Worm (Caenorhabditis elegans): ENCODE measurements around the gene nep-9.

nep-9 gene

ce11 chrII:3399212-3399611, at the start of gene nep-9:
Gene nep-9, minus strand, starts transcription at chrII:3399312.
- TF ChIP-seq hlh-8 (tag; optimal IDR thresholded peaks at IDR 0.05) (no peak), ets-4 (tag; optimal IDR thresholded peaks at IDR 0.05) (no peak), pha-2 (tag; optimal IDR thresholded peaks at IDR 0.05) (no peak), lin-11 (tag; optimal IDR thresholded peaks at IDR 0.05) (no peak), C08G9.2 (tag; optimal IDR thresholded peaks at IDR 0.05) (no peak), ceh-18 (tag; optimal IDR thresholded peaks at IDR 0.05) (no peak), hlh-13 (GFP tag; optimal IDR thresholded peaks at IDR 0.05) (no peak), ttx-3 (tag; optimal IDR thresholded peaks at IDR 0.05) (no peak), T23F11.4 (GFP tag; optimal IDR thresholded peaks at IDR 0.05) (no peak)

ce11 chrII:3448776-3449280, 49.7 kb upstream of the nep-9 start, which contains the start of gene C16C8.25:
Gene C16C8.25, plus strand, starts transcription at chrII:3449230.
- TF ChIP-seq ceh-31 (tag; optimal IDR thresholded peaks at IDR 0.05) (no peak), hlh-30 (tag; optimal IDR thresholded peaks at IDR 0.05; ENCODE audit: insufficient read depth) (no peak), ceh-6 (GFP tag; optimal IDR thresholded peaks at IDR 0.05) (no peak), hlh-8 (tag; optimal IDR thresholded peaks at IDR 0.05) (no peak), hlh-15 (tag; optimal IDR thresholded peaks at IDR 0.05) (no peak), pqm-1 (tag; optimal IDR thresholded peaks at IDR 0.05) (no peak), pax-1 (tag; optimal IDR thresholded peaks at IDR 0.05) (no peak), ttx-3 (tag; optimal IDR thresholded peaks at IDR 0.05) (no peak), tbx-2 (tag; optimal IDR thresholded peaks at IDR 0.05) (no peak), ceh-48 (tag; optimal IDR thresholded peaks at IDR 0.05) (no peak), dve-1 (tag; optimal IDR thresholded peaks at IDR 0.05) (no peak), ceh-19 (GFP tag; optimal IDR thresholded peaks at IDR 0.05) (no peak), T23F11.4 (GFP tag; optimal IDR thresholded peaks at IDR 0.05) (no peak), madf-2 (tag; optimal IDR thresholded peaks at IDR 0.05) (no peak), nfya-1 (tag; optimal IDR thresholded peaks at IDR 0.05) (no peak), C38D4.7 (GFP tag; optimal IDR thresholded peaks at IDR 0.05) (no peak), mec-3 (tag; optimal IDR thresholded peaks at IDR 0.05; ENCODE audit: borderline replicate concordance) (no peak), eyg-1 (tag; optimal IDR thresholded peaks at IDR 0.05) (no peak), ahr-1 (tag; optimal IDR thresholded peaks at IDR 0.05) (no peak)

- TF ChIP-seq hlh-8 (tag; optimal IDR thresholded peaks at IDR 0.05) (no peak), C08G9.2 (tag; optimal IDR thresholded peaks at IDR 0.05) (no peak), nhr-232 (tag; optimal IDR thresholded peaks at IDR 0.05) (no peak), dmd-4 (tag; optimal IDR thresholded peaks at IDR 0.05; ENCODE audit: borderline replicate concordance) (no peak)
Measured at ce11 chrII:3447906-3448305, 48.8 kb upstream of the nep-9 start, which contains the start of gene C16C8.21. Gene C16C8.21, plus strand, starts transcription at chrII:3448206.

- TF ChIP-seq ceh-14 (tag; optimal IDR thresholded peaks at IDR 0.05) (no peak), zip-5 (tag; optimal IDR thresholded peaks at IDR 0.05) (no peak), elt-2 (tag; optimal IDR thresholded peaks at IDR 0.05) (no peak), pha-2 (tag; optimal IDR thresholded peaks at IDR 0.05) (no peak), nfya-1 (tag; optimal IDR thresholded peaks at IDR 0.05) (no peak), sox-4 (tag; optimal IDR thresholded peaks at IDR 0.05) (no peak), madf-2 (tag; optimal IDR thresholded peaks at IDR 0.05) (no peak), ceh-9 (tag; optimal IDR thresholded peaks at IDR 0.05) (no peak), lim-6 (tag; optimal IDR thresholded peaks at IDR 0.05) (no peak), odd-2 (tag; optimal IDR thresholded peaks at IDR 0.05) (no peak), unc-42 (tag; optimal IDR thresholded peaks at IDR 0.05) (no peak), unc-3 (GFP tag; conservative IDR thresholded peaks at IDR 0.05) (no peak), unc-3 (tag; optimal IDR thresholded peaks at IDR 0.05) (no peak), ceh-18 (tag; optimal IDR thresholded peaks at IDR 0.05) (no peak), npax-4 (tag; optimal IDR thresholded peaks at IDR 0.05) (no peak), C38D4.7 (GFP tag; optimal IDR thresholded peaks at IDR 0.05) (no peak), sox-2 (GFP tag; IDR thresholded peaks at IDR 0.05) (no peak), ceh-45 (GFP tag; IDR thresholded peaks at IDR 0.05) (no peak)
Measured at ce11 chrII:3446647-3447046, 47.5 kb upstream of the nep-9 start, which contains the start of the genes C16C8.20 and gldi-6. Gene C16C8.20, plus strand, starts transcription at chrII:3446947. Gene gldi-6, plus strand, starts transcription at chrII:3446947.

All from whole organism, late embryonic.